Worm (Caenorhabditis elegans) whole organism, L4/young adult: ENCODE results near the gene M151.1.

Experiments used
- W03F9.2 ChIP-seq: fragments of 150-350 bp; optimal IDR thresholded peaks from 2 replicates; lab custom pipeline; 2014; ENCODE audit warnings: missing biosample characterization, missing genetic modification characterization
- dao-5 ChIP-seq: sonication (generic microtip); optimal IDR thresholded peaks from 2 replicates; lab custom pipeline; 2016; ENCODE audit warnings: missing genotype, missing genetic modification characterization, moderate library complexity, missing compliant biosample characterization
- him-1 ChIP-seq: sonication (generic microtip); optimal IDR thresholded peaks from 2 replicates; lab custom pipeline; 2016; ENCODE audit warnings: missing genotype, missing genetic modification reagents, missing genetic modification characterization, missing compliant biosample characterization

DNA sequence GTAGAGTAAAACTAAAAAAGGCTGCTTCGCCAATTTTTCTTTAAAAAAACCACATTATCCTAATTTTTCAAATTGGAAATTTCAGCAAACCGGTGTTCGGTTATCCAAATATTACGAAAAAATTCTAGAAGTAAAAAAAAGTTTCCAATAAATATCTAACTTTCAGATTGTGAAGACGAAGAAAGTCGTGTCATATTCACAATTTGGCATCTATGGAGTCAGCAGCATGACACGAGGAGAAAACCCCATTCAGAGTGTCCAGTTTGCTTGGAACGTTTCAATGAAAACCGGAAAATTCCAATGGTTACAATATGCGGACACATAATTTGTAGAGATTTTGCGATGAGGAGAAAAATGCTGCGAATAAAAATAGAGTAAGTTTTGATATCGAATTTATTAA lies 46.0 kb upstream of the M151.1 start, which contains the start of gene Y49F6A.12:
- no peak for TF ChIP-seq him-1 (tag; lab: Kevin White, UChicago)
- no peak for TF ChIP-seq W03F9.2
- TF ChIP-seq dao-5 (tag; lab: Kevin White, UChicago): no peak
